Fruit fly (Drosophila melanogaster): ENCODE results near the gene SmB.

The SmB gene

dm6 chr2L:10437317-10437716 lies 10.9 kb upstream of the SmB start, which contains the start of gene STUB1 (continued):
- no peak for TF ChIP-seq Ssrp (tag; optimal IDR thresholded peaks at IDR 0.05)
- no peak for TF ChIP-seq grau (tag; optimal IDR thresholded peaks at IDR 0.05)
- no peak for TF ChIP-seq unpg (GFP tag; optimal IDR thresholded peaks at IDR 0.05)
- TF ChIP-seq CG13775 (GFP tag; optimal IDR thresholded peaks at IDR 0.05), result no peak
- TF ChIP-seq CG9215 (GFP tag; IDR thresholded peaks at IDR 0.05), result no peak
- no peak for TF ChIP-seq Poxn (GFP tag; IDR thresholded peaks at IDR 0.05)
- no peak for TF ChIP-seq toy (GFP tag; IDR thresholded peaks at IDR 0.05)
- TF ChIP-seq cas (GFP tag; IDR thresholded peaks at IDR 0.05), result no peak
- TF ChIP-seq h (optimal IDR thresholded peaks at IDR 0.05), result no peak
- TF ChIP-seq CG5245 (GFP tag; optimal IDR thresholded peaks at IDR 0.05), result no peak
- no peak for TF ChIP-seq CG18619 (GFP tag; optimal IDR thresholded peaks at IDR 0.05)
- TF ChIP-seq D19A (tag; optimal IDR thresholded peaks at IDR 0.05), result no peak
- TF ChIP-seq Atf3 (GFP tag; optimal IDR thresholded peaks at IDR 0.05), result no peak
- no peak for TF ChIP-seq CG10321 (GFP tag; IDR thresholded peaks at IDR 0.05)
- no peak for TF ChIP-seq CG31365 (tag; optimal IDR thresholded peaks at IDR 0.05)
- TF ChIP-seq gsb-n (tag; optimal IDR thresholded peaks at IDR 0.05), result no peak
- peak; percentile 61 for TF ChIP-seq sob (GFP tag; IDR thresholded peaks at IDR 0.05)
- TF ChIP-seq unc-4 (GFP tag; IDR thresholded peaks at IDR 0.05; ENCODE audit: partially characterized antibody), result peak; percentile 96
- no peak for TF ChIP-seq Aef1 (GFP tag; IDR thresholded peaks at IDR 0.05)
- TF ChIP-seq CG12071 (GFP tag; optimal IDR thresholded peaks at IDR 0.05), result no peak
- TF ChIP-seq nerfin-2 (GFP tag; IDR thresholded peaks at IDR 0.05; ENCODE audit: partially characterized antibody), result peak; percentile 97
- peak; percentile 98 for TF ChIP-seq CG42726 (GFP tag; IDR thresholded peaks at IDR 0.05; ENCODE audit: partially characterized antibody)
- TF ChIP-seq Myb (GFP tag; optimal IDR thresholded peaks at IDR 0.05), result peak; percentile 81
- TF ChIP-seq B-H1 (GFP tag; IDR thresholded peaks at IDR 0.05), result no peak
- TF ChIP-seq trh (GFP tag; optimal IDR thresholded peaks at IDR 0.05), result no peak
- no peak for TF ChIP-seq CG12942 (GFP tag; optimal IDR thresholded peaks at IDR 0.05)
- TF ChIP-seq CG14014 (GFP tag; IDR thresholded peaks at IDR 0.05), result 0 out of 2 replicates have a peak, but pooled peaks have one; percentile 14
- TF ChIP-seq Drgx (GFP tag; IDR thresholded peaks at IDR 0.05), result no peak
- no peak for TF ChIP-seq nau (GFP tag; optimal IDR thresholded peaks at IDR 0.05)
- no peak for TF ChIP-seq CG31388 (GFP tag; optimal IDR thresholded peaks at IDR 0.05)
- TF ChIP-seq CG17359 (tag; optimal IDR thresholded peaks at IDR 0.05), result no peak
- peak; percentile 3 for TF ChIP-seq gfzf (GFP tag; optimal IDR thresholded peaks at IDR 0.05)
- no peak for TF ChIP-seq tll (GFP tag; optimal IDR thresholded peaks at IDR 0.05)
- no peak for TF ChIP-seq CG6654 (GFP tag; optimal IDR thresholded peaks at IDR 0.05)
- no peak for TF ChIP-seq CG13123 (GFP tag; optimal IDR thresholded peaks at IDR 0.05)
- no peak for TF ChIP-seq CG7372 (GFP tag; IDR thresholded peaks at IDR 0.05)
- TF ChIP-seq cwo (GFP tag; optimal IDR thresholded peaks at IDR 0.05), result no peak
- peak in 1 of 2 experiments; percentile 14 for TF ChIP-seq dpn (GFP tag; optimal IDR thresholded peaks at IDR 0.05)
- peak; percentile 8 for TF ChIP-seq pum (GFP tag; optimal IDR thresholded peaks at IDR 0.05)
- TF ChIP-seq trem (tag; optimal IDR thresholded peaks at IDR 0.05), result no peak
- no peak for TF ChIP-seq CG15601 (tag; optimal IDR thresholded peaks at IDR 0.05)
- TF ChIP-seq Eip74EF (GFP tag; optimal IDR thresholded peaks at IDR 0.05), result no peak
- no peak for TF ChIP-seq CG17385 (GFP tag; optimal IDR thresholded peaks at IDR 0.05)
- TF ChIP-seq grn (GFP tag; optimal IDR thresholded peaks at IDR 0.05), result no peak
- TF ChIP-seq CG34422 (GFP tag; IDR thresholded peaks at IDR 0.05), result no peak
- TF ChIP-seq D (optimal IDR thresholded peaks at IDR 0.05), result no peak
- TF ChIP-seq D (GFP tag; optimal IDR thresholded peaks at IDR 0.05), result no peak
- no peak for TF ChIP-seq gce (GFP tag; IDR thresholded peaks at IDR 0.05)
- TF ChIP-seq tna (GFP tag; IDR thresholded peaks at IDR 0.05; ENCODE audit: partially characterized antibody), result peak; percentile 97
- TF ChIP-seq CG12391 (tag; optimal IDR thresholded peaks at IDR 0.05), result no peak
- TF ChIP-seq HLH54F (GFP tag; optimal IDR thresholded peaks at IDR 0.05), result peak; percentile 13
- no peak for TF ChIP-seq CG32772 (GFP tag; IDR thresholded peaks at IDR 0.05)
